Worm (Caenorhabditis elegans) whole organism, late embryonic: ENCODE results near the gene mec-18.

ENCODE experiments used
- C08G9.2 ChIP-seq: sonication (generic microtip); optimal IDR thresholded peaks from 2 replicates; lab custom pipeline; 2016; ENCODE audit warnings: mild to moderate bottlenecking, missing genetic modification characterization, moderate library complexity, missing compliant biosample characterization
- F13H6.1 ChIP-seq: sonication (generic microtip); optimal IDR thresholded peaks from 2 replicates; lab custom pipeline; 2016; ENCODE audit warnings: missing genetic modification characterization, missing compliant biosample characterization
- K09A11.1 ChIP-seq: sonication (generic microtip); optimal IDR thresholded peaks from 2 replicates; lab custom pipeline; 2017; ENCODE audit warnings: antibody characterized with exemption, mild to moderate bottlenecking, missing genetic modification characterization, missing compliant biosample characterization; ENCODE audit not compliant: insufficient read depth
- T23F11.4 ChIP-seq: fragments of 200-800 bp; sonication (Bioruptor generic); optimal IDR thresholded peaks from 2 replicates; lab custom pipeline; 2018; ENCODE audit warnings: mild to moderate bottlenecking, missing genetic modification characterization, missing compliant biosample characterization
- ceh-19 ChIP-seq: fragments of 200-800 bp; sonication (Bioruptor generic); optimal IDR thresholded peaks from 2 replicates; lab custom pipeline; 2018; ENCODE audit warnings: mild to moderate bottlenecking, missing genetic modification characterization, missing compliant biosample characterization
- ceh-2 ChIP-seq: sonication (generic microtip); optimal IDR thresholded peaks from 2 replicates; lab custom pipeline; 2016; ENCODE audit warnings: missing genotype, missing genetic modification characterization, missing compliant biosample characterization
- ceh-22 ChIP-seq: sonication (generic microtip); optimal IDR thresholded peaks from 2 replicates; lab custom pipeline; 2017; ENCODE audit warnings: missing biosample characterization, missing genetic modification characterization
- ceh-24 ChIP-seq: sonication (generic microtip); optimal IDR thresholded peaks from 2 replicates; lab custom pipeline; 2016; ENCODE audit warnings: mild to moderate bottlenecking, missing genetic modification characterization, missing compliant biosample characterization
- ceh-31 ChIP-seq: sonication (generic microtip); optimal IDR thresholded peaks from 2 replicates; lab custom pipeline; 2016; ENCODE audit warnings: missing genetic modification characterization, missing compliant biosample characterization
- ceh-34 ChIP-seq: sonication (generic microtip); optimal IDR thresholded peaks from 2 replicates; lab custom pipeline; 2016; ENCODE audit warnings: mild to moderate bottlenecking, missing genetic modification characterization, missing compliant biosample characterization
- ceh-48 ChIP-seq: sonication (generic microtip); optimal IDR thresholded peaks from 2 replicates; lab custom pipeline; 2016; ENCODE audit warnings: missing genetic modification characterization, inconsistent platforms, missing compliant biosample characterization
- ceh-9 ChIP-seq: sonication (generic microtip); optimal IDR thresholded peaks from 2 replicates; lab custom pipeline; 2016; ENCODE audit warnings: mild to moderate bottlenecking, missing genetic modification characterization, inconsistent platforms, missing compliant biosample characterization
- dmd-4 ChIP-seq: sonication (generic microtip); optimal IDR thresholded peaks from 2 replicates; lab custom pipeline; 2016; ENCODE audit warnings: borderline replicate concordance, missing genetic modification characterization, missing compliant biosample characterization
- elt-2 ChIP-seq: sonication (generic microtip); optimal IDR thresholded peaks from 2 replicates; lab custom pipeline; 2016; ENCODE audit warnings: missing genetic modification reagents, missing genetic modification characterization, missing compliant biosample characterization
- elt-4 ChIP-seq: sonication (generic microtip); optimal IDR thresholded peaks from 2 replicates; lab custom pipeline; 2016; ENCODE audit warnings: missing genetic modification characterization, missing compliant biosample characterization
- ets-4 ChIP-seq: sonication (generic microtip); optimal IDR thresholded peaks from 2 replicates; lab custom pipeline; 2016; ENCODE audit warnings: missing genetic modification characterization, missing compliant biosample characterization
- eyg-1 ChIP-seq: sonication (generic microtip); optimal IDR thresholded peaks from 2 replicates; lab custom pipeline; 2016; ENCODE audit warnings: missing genotype, missing genetic modification characterization, missing compliant biosample characterization
- gmeb-2 ChIP-seq: sonication (generic microtip); optimal IDR thresholded peaks from 2 replicates; lab custom pipeline; 2016; ENCODE audit warnings: missing genetic modification characterization, inconsistent platforms, missing compliant biosample characterization
- hlh-15 ChIP-seq: sonication (generic microtip); optimal IDR thresholded peaks from 2 replicates; lab custom pipeline; 2016; ENCODE audit warnings: missing genetic modification characterization, missing compliant biosample characterization
- hlh-8 ChIP-seq: sonication (generic microtip); optimal IDR thresholded peaks from 2 replicates; lab custom pipeline; 2016; ENCODE audit warnings: missing genotype, missing genetic modification characterization, missing compliant biosample characterization
- lim-6 ChIP-seq: sonication (generic microtip); optimal IDR thresholded peaks from 2 replicates; lab custom pipeline; 2016; ENCODE audit warnings: missing genetic modification characterization, missing compliant biosample characterization
- lin-11 ChIP-seq: fragments of 200-800 bp; sonication (Bioruptor generic); optimal IDR thresholded peaks from 2 replicates; lab custom pipeline; 2018; ENCODE audit warnings: mild to moderate bottlenecking, missing genetic modification characterization, missing compliant biosample characterization
- madf-2 ChIP-seq: sonication (generic microtip); optimal IDR thresholded peaks from 2 replicates; lab custom pipeline; 2017; ENCODE audit warnings: missing genetic modification characterization, missing compliant biosample characterization
- nfya-1 ChIP-seq: sonication (generic microtip); optimal IDR thresholded peaks from 2 replicates; lab custom pipeline; 2017; ENCODE audit warnings: missing genetic modification characterization, mild to moderate bottlenecking, missing compliant biosample characterization, antibody characterized with exemption, moderate library complexity
- nhr-11 ChIP-seq: fragments of 150-350 bp; optimal IDR thresholded peaks from 2 replicates; lab custom pipeline; 2014; ENCODE audit warnings: missing biosample characterization, missing genetic modification characterization
- nhr-232 ChIP-seq: sonication (generic microtip); optimal IDR thresholded peaks from 2 replicates; lab custom pipeline; 2016; ENCODE audit warnings: missing genetic modification characterization, missing compliant biosample characterization
- odd-2 ChIP-seq: sonication (generic microtip); optimal IDR thresholded peaks from 2 replicates; lab custom pipeline; 2017; ENCODE audit warnings: antibody characterized with exemption, mild to moderate bottlenecking, missing genetic modification characterization, missing compliant biosample characterization
- pat-9 ChIP-seq: fragments of 200-800 bp; sonication (Bioruptor generic); optimal IDR thresholded peaks from 2 replicates; lab custom pipeline; 2018; ENCODE audit warnings: mild to moderate bottlenecking, missing genetic modification characterization, moderate library complexity, missing compliant biosample characterization
- pax-1 ChIP-seq: fragments of 150-350 bp; optimal IDR thresholded peaks from 2 replicates; lab custom pipeline; 2014; ENCODE audit warnings: missing biosample characterization, missing genetic modification characterization
- pqm-1 ChIP-seq: sonication (generic microtip); optimal IDR thresholded peaks from 2 replicates; lab custom pipeline; 2016; ENCODE audit warnings: missing genetic modification characterization, missing compliant biosample characterization
- sdc-2 ChIP-seq: sonication (generic microtip); optimal IDR thresholded peaks from 2 replicates; lab custom pipeline; 2016; ENCODE audit warnings: missing genotype, missing genetic modification characterization, missing compliant biosample characterization
- sox-2 ChIP-seq: fragments of 200-800 bp; sonication (Bioruptor generic); IDR thresholded peaks from 2 replicates; pipeline ENCODE4 v1.3.6; 2022; ENCODE audit warnings: missing genetic modification reagents, missing genetic modification characterization, missing compliant biosample characterization
- syd-9 ChIP-seq: sonication (generic microtip); optimal IDR thresholded peaks from 2 replicates; lab custom pipeline; 2016; ENCODE audit warnings: mild to moderate bottlenecking, missing genetic modification characterization, moderate library complexity, missing compliant biosample characterization
- tbx-2 ChIP-seq: sonication (generic microtip); optimal IDR thresholded peaks from 2 replicates; lab custom pipeline; 2016; ENCODE audit warnings: missing genetic modification characterization, missing compliant biosample characterization
- tbx-7 ChIP-seq: sonication (generic microtip); optimal IDR thresholded peaks from 2 replicates; lab custom pipeline; 2016; ENCODE audit warnings: missing genotype, missing genetic modification characterization, missing compliant biosample characterization
- ttx-3 ChIP-seq: sonication (generic microtip); optimal IDR thresholded peaks from 2 replicates; lab custom pipeline; 2016; ENCODE audit warnings: missing genetic modification reagents, missing genetic modification characterization, missing compliant biosample characterization
- unc-42 ChIP-seq: sonication (generic microtip); optimal IDR thresholded peaks from 2 replicates; lab custom pipeline; 2016; ENCODE audit warnings: missing genotype, missing genetic modification characterization, missing compliant biosample characterization

mec-18 gene

ce11 chrX:4260297-4260696 lies 13.7 kb downstream of the mec-18 start, which contains the start of gene C52B9.4:
Gene C52B9.4 (plus strand): TSS chrX:4260652.
- TF ChIP-seq unc-42 (tag; lab: Kevin White, UChicago) (peak; percentile 11), nfya-1 (peak; percentile 16), hlh-8 (peak; percentile 3), T23F11.4 (GFP tag; lab: Kevin White, UChicago) (no peak)
- TF ChIP-seq, all 69 proteins: peak for 3

- TF ChIP-seq syd-9 (tag; lab: Kevin White, UChicago) (no peak), eyg-1 (no peak), ceh-24 (no peak)
These were observed 17.3 kb downstream of the mec-18 start, which contains the start of gene srv-6 for ce11 chrX:4256761-4257160. Gene srv-6 (plus strand): TSS chrX:4257061.

- TF ChIP-seq T23F11.4 (GFP tag; lab: Kevin White, UChicago) (no peak), sdc-2 (tag; lab: Kevin White, UChicago) (no peak), eyg-1 (no peak), F13H6.1 (no peak), pat-9 (no peak), nhr-232 (tag; lab: Kevin White, UChicago) (no peak), K09A11.1 (tag; lab: Kevin White, UChicago) (no peak), ceh-9 (tag; lab: Kevin White, UChicago) (no peak), nhr-11 (tag; lab: Kevin White, UChicago) (no peak), ceh-34 (tag; lab: Kevin White, UChicago) (no peak), ceh-22 (no peak), ceh-24 (no peak), hlh-15 (tag; lab: Kevin White, UChicago) (no peak), nfya-1 (no peak), pax-1 (tag; lab: Kevin White, UChicago) (no peak), lim-6 (tag; lab: Kevin White, UChicago) (no peak), odd-2 (no peak), madf-2 (no peak)
These were observed 18.6 kb downstream of the mec-18 start for ce11 chrX:4255366-4255765.

ce11 chrX:4254782-4255181 lies 19.2 kb downstream of the mec-18 start, which contains the start of gene taf-11.1:
Gene taf-11.1 (plus strand): TSS chrX:4255170.
- peak; percentile 5 for TF ChIP-seq elt-2 (tag; lab: Kevin White, UChicago)
- peak; percentile 37 for TF ChIP-seq ceh-2
- peak; percentile 55 for TF ChIP-seq ceh-48
- TF ChIP-seq sox-2 (GFP tag; lab: Robert Waterston, UW) = no peak
- no peak for TF ChIP-seq ttx-3 (tag; lab: Kevin White, UChicago)
- TF ChIP-seq tbx-2 = peak; percentile 29
- no peak for TF ChIP-seq gmeb-2 (tag; lab: Kevin White, UChicago)
- TF ChIP-seq lin-11 (tag; lab: Kevin White, UChicago) = no peak
- peak; percentile 37 for TF ChIP-seq ets-4 (tag; lab: Kevin White, UChicago)
- peak; percentile 60 for TF ChIP-seq ceh-31 (tag; lab: Kevin White, UChicago)
- no peak for TF ChIP-seq elt-4
- TF ChIP-seq unc-42 (tag; lab: Kevin White, UChicago) = peak; percentile 20
- no peak for TF ChIP-seq dmd-4 (tag; lab: Kevin White, UChicago)
- no peak for TF ChIP-seq pqm-1 (tag; lab: Kevin White, UChicago)
- peak; percentile 2 for TF ChIP-seq nfya-1
- TF ChIP-seq C08G9.2 (tag; lab: Kevin White, UChicago) = peak; percentile 18

- TF ChIP-seq eyg-1 (no peak), ceh-19 (GFP tag; lab: Kevin White, UChicago) (no peak), unc-42 (tag; lab: Kevin White, UChicago) (no peak), hlh-8 (no peak), tbx-7 (tag; lab: Kevin White, UChicago) (no peak)
These were observed 22.0 kb downstream of the mec-18 start, which contains the start of gene srv-5 for ce11 chrX:4252047-4252446. Gene srv-5 (plus strand): TSS chrX:4252347.
